Fruit fly (Drosophila melanogaster): ENCODE measurements around the gene PIG-C.

Gene PIG-C

dm6 chr3L:3338882-3339590 lies 20.0 kb upstream of the PIG-C start (continued):
- TF ChIP-seq CG15336 (GFP tag; IDR thresholded peaks at IDR 0.05) (peak; percentile 77), Hr39 (GFP tag; optimal IDR thresholded peaks at IDR 0.05) (no peak), Blimp-1 (GFP tag; optimal IDR thresholded peaks at IDR 0.05) (no peak), Sox102F (GFP tag; optimal IDR thresholded peaks at IDR 0.05) (no peak), CG11902 (GFP tag; optimal IDR thresholded peaks at IDR 0.05) (no peak), CG34406 (GFP tag; optimal IDR thresholded peaks at IDR 0.05) (no peak), topi (GFP tag; optimal IDR thresholded peaks at IDR 0.05) (peak; percentile 18), dsx (GFP tag; optimal IDR thresholded peaks at IDR 0.05; ENCODE audit: poor library complexity, severe bottlenecking) (no peak), CG7368 (GFP tag; optimal IDR thresholded peaks at IDR 0.05) (peak; percentile 8), CG8119 (GFP tag; IDR thresholded peaks at IDR 0.05) (peak; percentile 89), lz (GFP tag; optimal IDR thresholded peaks at IDR 0.05) (no peak), CG16779 (tag; optimal IDR thresholded peaks at IDR 0.05) (peak; percentile 30), CG6808 (GFP tag; optimal IDR thresholded peaks at IDR 0.05) (peak; percentile 70), acj6 (GFP tag; optimal IDR thresholded peaks at IDR 0.05) (no peak), fd85E (GFP tag; optimal IDR thresholded peaks at IDR 0.05) (no peak), Sox14 (GFP tag; optimal IDR thresholded peaks at IDR 0.05) (peak; percentile 44), Eip75B (GFP tag; optimal IDR thresholded peaks at IDR 0.05) (no peak), achi (GFP tag; optimal IDR thresholded peaks at IDR 0.05) (peak; percentile 40), Hr38 (GFP tag; optimal IDR thresholded peaks at IDR 0.05) (no peak), CG31627 (GFP tag; optimal IDR thresholded peaks at IDR 0.05) (no peak), Lpt (GFP tag; optimal IDR thresholded peaks at IDR 0.05) (peak; percentile 1), OdsH (GFP tag; optimal IDR thresholded peaks at IDR 0.05) (peak; percentile 48), Sox15 (GFP tag; optimal IDR thresholded peaks at IDR 0.05) (no peak), Hr4 (GFP tag; optimal IDR thresholded peaks at IDR 0.05) (peak; percentile 76)

DNA sequence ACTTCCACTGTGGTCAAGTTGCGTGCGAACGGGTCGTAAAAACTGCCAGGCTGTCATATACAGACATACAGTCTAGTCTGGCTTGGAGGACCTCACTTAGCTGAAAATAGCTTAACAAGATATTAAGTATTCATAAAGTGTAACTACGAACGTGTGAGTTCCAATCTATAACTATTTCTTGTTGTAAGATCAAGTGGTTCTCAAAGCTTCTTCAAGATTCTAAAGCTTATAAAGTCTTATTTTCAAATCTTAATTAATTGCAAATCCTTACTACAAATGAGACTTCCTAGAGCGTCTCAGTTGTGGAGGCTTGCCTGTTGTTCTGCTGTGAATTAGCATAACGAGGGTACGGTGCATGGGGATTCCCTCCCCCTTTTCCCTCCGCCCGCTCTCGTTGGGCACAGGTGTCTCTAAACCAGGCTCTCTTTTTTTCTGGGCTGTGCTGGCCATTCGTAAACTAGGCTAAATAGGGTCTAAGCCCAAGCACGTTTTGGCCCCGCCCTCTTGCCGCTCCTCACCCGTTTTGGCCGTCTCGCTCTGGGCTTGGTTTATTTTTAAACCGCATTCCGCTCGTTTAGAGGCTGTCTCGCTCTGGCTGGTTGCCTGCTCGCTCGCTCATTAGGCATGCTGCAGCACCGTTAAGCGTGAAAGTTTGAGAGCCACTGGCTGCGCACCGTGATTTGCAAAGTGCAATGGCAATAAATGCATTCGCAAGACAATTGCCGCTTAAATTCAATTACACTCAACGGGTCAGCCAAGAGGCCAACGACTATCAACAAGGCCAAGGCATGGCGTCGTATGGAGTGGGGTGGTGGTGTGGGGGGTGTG lies 19.2 kb upstream of the PIG-C start:
- peak; percentile 67 to 96 for TF ChIP-seq ss (GFP tag; optimal IDR thresholded peaks at IDR 0.05)
- peak; percentile 32 for TF ChIP-seq CG10631 (GFP tag; optimal IDR thresholded peaks at IDR 0.05)
- no peak for TF ChIP-seq CG11762 (GFP tag; optimal IDR thresholded peaks at IDR 0.05; ENCODE audit: insufficient read depth)
- peak; percentile 33 for TF ChIP-seq dsx (GFP tag; optimal IDR thresholded peaks at IDR 0.05; ENCODE audit: poor library complexity, severe bottlenecking)
- TF ChIP-seq CG8119 (GFP tag; IDR thresholded peaks at IDR 0.05): no peak
- TF ChIP-seq Smox (GFP tag; optimal IDR thresholded peaks at IDR 0.05): no peak
- no peak for TF ChIP-seq Sox15 (GFP tag; optimal IDR thresholded peaks at IDR 0.05)
- no peak for TF ChIP-seq esn (GFP tag; optimal IDR thresholded peaks at IDR 0.05)
- no peak for TF ChIP-seq CG11902 (GFP tag; optimal IDR thresholded peaks at IDR 0.05)
- TF ChIP-seq Eip78C (GFP tag): peak; percentile 61
- no peak for TF ChIP-seq Blimp-1 (GFP tag; optimal IDR thresholded peaks at IDR 0.05)
- TF ChIP-seq cyc (GFP tag; optimal IDR thresholded peaks at IDR 0.05): no peak
- no peak for TF ChIP-seq CG32006 (GFP tag; optimal IDR thresholded peaks at IDR 0.05)
- TF ChIP-seq Hr38 (GFP tag; optimal IDR thresholded peaks at IDR 0.05): no peak
- TF ChIP-seq Lpt (GFP tag; optimal IDR thresholded peaks at IDR 0.05): no peak
- TF ChIP-seq CG3919 (GFP tag; optimal IDR thresholded peaks at IDR 0.05): peak; percentile 22
- no peak for TF ChIP-seq Eip75B (GFP tag; optimal IDR thresholded peaks at IDR 0.05)
- no peak for TF ChIP-seq CG6792 (GFP tag; optimal IDR thresholded peaks at IDR 0.05)
- no peak for TF ChIP-seq lz (GFP tag; optimal IDR thresholded peaks at IDR 0.05)
- TF ChIP-seq dac (GFP tag; optimal IDR thresholded peaks at IDR 0.05): no peak
- no peak for TF ChIP-seq CG4318 (GFP tag; optimal IDR thresholded peaks at IDR 0.05)
- no peak for TF ChIP-seq topi (GFP tag; optimal IDR thresholded peaks at IDR 0.05)
- peak in 1 of 2 experiments; percentile 2 for TF ChIP-seq salr (GFP tag; optimal IDR thresholded peaks at IDR 0.05)
- no peak for TF ChIP-seq Met (GFP tag; optimal IDR thresholded peaks at IDR 0.05)
- no peak for TF ChIP-seq fkh (GFP tag; optimal IDR thresholded peaks at IDR 0.05)
- no peak for TF ChIP-seq acj6 (GFP tag; optimal IDR thresholded peaks at IDR 0.05)
- TF ChIP-seq spab (GFP tag; optimal IDR thresholded peaks at IDR 0.05): peak; percentile 43
- TF ChIP-seq Ets21C (GFP tag; optimal IDR thresholded peaks at IDR 0.05): no peak
- peak; percentile 83 for TF ChIP-seq svp (GFP tag)
- no peak for TF ChIP-seq CG7368 (GFP tag; optimal IDR thresholded peaks at IDR 0.05)
- peak; percentile 56 for TF ChIP-seq fd59A (GFP tag; optimal IDR thresholded peaks at IDR 0.05)
- TF ChIP-seq CG15336 (GFP tag; IDR thresholded peaks at IDR 0.05): no peak
- no peak for TF ChIP-seq Hr4 (GFP tag; optimal IDR thresholded peaks at IDR 0.05)
- TF ChIP-seq CG3032 (tag; optimal IDR thresholded peaks at IDR 0.05): peak; percentile 70
- peak; percentile 61 for TF ChIP-seq Ets96B (tag; optimal IDR thresholded peaks at IDR 0.05)
- peak; percentile 12 for TF ChIP-seq Sox14 (GFP tag; optimal IDR thresholded peaks at IDR 0.05)
- no peak for TF ChIP-seq CG34406 (GFP tag; optimal IDR thresholded peaks at IDR 0.05)
